Fruit fly (Drosophila melanogaster): Measurements from ENCODE around the gene CG1504.

CG1504 gene

dm6 chrX:20255977-20256376 is 74.2 kb downstream of the CG1504 start:
- no peak for TF ChIP-seq Hr78 (GFP tag; optimal IDR thresholded peaks at IDR 0.05)
- no peak for TF ChIP-seq CG11695 (GFP tag; IDR thresholded peaks at IDR 0.05)
- TF ChIP-seq sug (tag; optimal IDR thresholded peaks at IDR 0.05): peak; percentile 20
- no peak for TF ChIP-seq trh (GFP tag; optimal IDR thresholded peaks at IDR 0.05)
- no peak for TF ChIP-seq twi (tag; optimal IDR thresholded peaks at IDR 0.05)
- peak; percentile 52 for TF ChIP-seq grau (tag; optimal IDR thresholded peaks at IDR 0.05)
- 0 out of 2 replicates have a peak, but pooled peaks have one; percentile 8 for TF ChIP-seq Bgb (GFP tag; IDR thresholded peaks at IDR 0.05; ENCODE audit: partially characterized antibody)
- TF ChIP-seq CG34422 (GFP tag; IDR thresholded peaks at IDR 0.05): no peak
- TF ChIP-seq CG13123 (GFP tag; optimal IDR thresholded peaks at IDR 0.05): no peak
- no peak for TF ChIP-seq CG8089 (GFP tag; optimal IDR thresholded peaks at IDR 0.05)

Data from whole organism, embryonic.